Worm (Caenorhabditis elegans) whole organism, L4 larva: ENCODE data around the gene best-15.

ENCODE experiments used
- lin-39 ChIP-seq: fragments of 150-350 bp; optimal IDR thresholded peaks from 2 replicates; lab custom pipeline; 2014; ENCODE audit warnings: missing biosample characterization, missing genetic modification reagents, missing genetic modification characterization
- lir-3 ChIP-seq: sonication (generic microtip); optimal IDR thresholded peaks from 2 replicates; lab custom pipeline; 2016; ENCODE audit warnings: mild to moderate bottlenecking, missing genetic modification characterization, missing compliant biosample characterization
- set-16 ChIP-seq: fragments of 200-800 bp; sonication (Bioruptor generic); IDR thresholded peaks from 2 replicates; pipeline ENCODE4 v1.3.6; 2022; ENCODE audit warnings: missing genetic modification reagents, missing genetic modification characterization, missing compliant biosample characterization

DNA sequence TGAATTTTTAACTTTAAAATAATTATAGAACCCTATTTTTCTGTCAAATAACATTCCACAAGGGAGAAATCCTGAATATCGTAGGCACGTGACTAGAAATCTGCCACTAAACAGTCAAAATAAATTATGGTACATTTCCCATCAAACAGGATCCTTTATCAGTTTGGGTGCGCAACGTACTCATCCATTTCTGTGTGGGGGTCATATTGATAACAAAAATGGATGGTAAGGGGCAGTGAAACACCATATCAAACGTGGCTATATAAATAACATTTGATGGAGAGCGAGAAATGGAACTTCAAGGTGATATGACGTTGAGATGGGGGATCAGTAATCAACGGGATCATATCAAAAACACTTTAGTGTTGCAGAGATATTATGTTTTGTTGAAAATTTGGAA lies 48.0 kb downstream of the best-15 start:
- TF ChIP-seq set-16: no peak
- TF ChIP-seq lir-3 (tag; lab: Kevin White, UChicago): no peak
- TF ChIP-seq lin-39 (tag; lab: Kevin White, UChicago): no peak
